Worm (Caenorhabditis elegans): ENCODE results near the gene F11A5.13.

DNA sequence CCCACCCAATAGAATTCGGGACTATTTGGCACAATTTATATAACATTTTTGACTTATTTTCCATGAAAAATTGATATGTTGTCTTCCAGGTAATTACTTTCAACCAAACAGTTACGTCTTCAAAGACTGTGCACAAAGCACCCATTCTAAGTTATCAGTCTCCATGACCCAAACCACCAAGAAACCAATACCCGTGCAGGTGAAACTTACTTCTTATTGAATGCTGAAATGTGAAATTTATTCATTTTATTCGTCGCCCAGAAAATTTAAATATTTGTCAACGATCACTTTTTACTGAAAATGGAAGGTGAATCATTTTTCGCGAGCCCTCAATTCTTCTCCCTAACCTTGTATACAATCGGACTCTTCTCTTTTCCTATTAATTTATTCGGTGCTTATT is 36.0 kb downstream of the F11A5.13 start, which contains the start of gene srh-281:
- TF ChIP-seq W03F9.2 (tag; optimal IDR thresholded peaks at IDR 0.05) (no peak), him-1 (tag; optimal IDR thresholded peaks at IDR 0.05) (no peak)

Data from whole organism, L4/young adult.